Fruit fly (Drosophila melanogaster) whole organism, wandering third instar larva: Measurements from ENCODE around the gene CG16736.

Source experiments
- CG32264 ChIP-seq: fragments of 200-800 bp; sonication (Bioruptor generic); optimal IDR thresholded peaks from 2 replicates; lab custom pipeline; 2016; ENCODE audit warnings: missing biosample characterization, missing genetic modification characterization
- Dfd ChIP-seq: fragments of >200 bp; optimal IDR thresholded peaks from 2 replicates; lab custom pipeline; 2017; ENCODE audit warnings: missing biosample characterization, missing genetic modification characterization
- lola ChIP-seq: fragments of >200 bp; optimal IDR thresholded peaks from 2 replicates; lab custom pipeline; 2017; ENCODE audit warnings: missing biosample characterization, missing genetic modification characterization
- psq ChIP-seq: fragments of 200-800 bp; sonication (Bioruptor generic); optimal IDR thresholded peaks from 3 replicates; lab custom pipeline; 2017; ENCODE audit warnings: missing biosample characterization, mild to moderate bottlenecking, missing genetic modification characterization, moderate library complexity
- sage ChIP-seq: fragments of 200-800 bp; sonication (Bioruptor generic); optimal IDR thresholded peaks from 2 replicates; lab custom pipeline; 2016; ENCODE audit warnings: missing biosample characterization, mild to moderate bottlenecking, missing genetic modification characterization

DNA sequence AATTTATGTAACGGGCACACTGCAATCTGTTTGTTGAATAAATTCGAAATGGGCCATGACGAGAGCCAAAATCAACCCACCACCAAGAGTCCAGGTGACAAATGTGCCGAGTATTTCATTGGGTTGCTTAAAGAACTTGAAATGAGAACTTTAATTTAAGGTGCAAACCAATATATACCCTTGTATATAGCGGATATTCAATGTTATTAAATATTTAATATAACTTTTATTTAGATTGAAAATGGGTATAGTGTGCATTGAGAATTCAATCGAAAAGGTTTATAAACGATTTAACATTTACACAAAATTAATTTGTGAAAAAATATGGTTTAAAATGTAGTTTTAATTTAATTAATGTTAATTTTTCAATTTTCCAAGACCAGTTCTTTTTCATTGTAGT lies 11.2 kb downstream of the CG16736 start, which contains the start of gene CG8420:
- TF ChIP-seq Dfd (GFP tag; lab: Kevin White, UChicago): no peak
- no peak for TF ChIP-seq CG32264 (GFP tag; lab: Kevin White, UChicago)
- TF ChIP-seq sage: no peak
- TF ChIP-seq lola: no peak
- TF ChIP-seq psq (GFP tag; lab: Kevin White, UChicago): no peak
